Fruit fly (Drosophila melanogaster): ENCODE data around the gene tctn.

tctn gene

dm6 chr2L:6090786-6091716 lies 39.4 kb downstream of the tctn start, which contains the start of gene CG45075 (continued):
- TF ChIP-seq CG5180 (GFP tag; optimal IDR thresholded peaks at IDR 0.05) (peak; percentile 94), HLHmδ (GFP tag; optimal IDR thresholded peaks at IDR 0.05) (peak; percentile 74), Oaz (GFP tag; IDR thresholded peaks at IDR 0.05) (no peak), insv (GFP tag; optimal IDR thresholded peaks at IDR 0.05) (peak in 1 of 2 experiments; percentile 93), gcm (GFP tag; optimal IDR thresholded peaks at IDR 0.05) (peak; percentile 60), CG10979 (tag; optimal IDR thresholded peaks at IDR 0.05) (peak; percentile 26), abd-A (tag; optimal IDR thresholded peaks at IDR 0.05) (peak; percentile 1), tna (GFP tag; IDR thresholded peaks at IDR 0.05; ENCODE audit: partially characterized antibody) (no peak), ewg (GFP tag; optimal IDR thresholded peaks at IDR 0.05) (peak; percentile 17), sens (GFP tag) (peak; percentile 54), seq (GFP tag; IDR thresholded peaks at IDR 0.05) (0 out of 2 replicates have a peak, but pooled peaks have one; percentile 25), fu2 (GFP tag; optimal IDR thresholded peaks at IDR 0.05) (no peak), CG34422 (GFP tag; IDR thresholded peaks at IDR 0.05) (0 out of 3 replicates have a peak, but pooled peaks have one; percentile 37), CG6654 (GFP tag; optimal IDR thresholded peaks at IDR 0.05) (no peak), bigmax (GFP tag; optimal IDR thresholded peaks at IDR 0.05) (no peak), Opbp (GFP tag; IDR thresholded peaks at IDR 0.05; ENCODE audit: partially characterized antibody) (peak; percentile 18; the same call in 1 of the 3 replicates), Jarid2 (GFP tag; optimal IDR thresholded peaks at IDR 0.05) (peak; percentile 79), CG16863 (GFP tag; optimal IDR thresholded peaks at IDR 0.05) (no peak), CG2199 (GFP tag; IDR thresholded peaks at IDR 0.05) (0 out of 3 replicates have a peak, but pooled peaks have one; percentile 11), CG3847 (GFP tag; IDR thresholded peaks at IDR 0.05) (no peak), cg (GFP tag; optimal IDR thresholded peaks at IDR 0.05) (peak; percentile 76), CG15601 (tag; optimal IDR thresholded peaks at IDR 0.05) (peak; percentile 30), CG5953 (GFP tag; IDR thresholded peaks at IDR 0.05) (0 out of 2 replicates have a peak, but pooled peaks have one; percentile 24), Pdp1 (GFP tag; optimal IDR thresholded peaks at IDR 0.05) (peak in 1 of 2 experiments; percentile 37), mam (GFP tag; optimal IDR thresholded peaks at IDR 0.05) (no peak), CG10267 (tag; optimal IDR thresholded peaks at IDR 0.05) (peak; percentile 10), fd64A (GFP tag; optimal IDR thresholded peaks at IDR 0.05) (peak; percentile 1), scrt (GFP tag; optimal IDR thresholded peaks at IDR 0.05) (peak; percentile 19), Atf-2 (GFP tag; optimal IDR thresholded peaks at IDR 0.05) (no peak), CG42726 (GFP tag; IDR thresholded peaks at IDR 0.05; ENCODE audit: partially characterized antibody) (0 out of 2 replicates have a peak, but pooled peaks have one; percentile 51), Med (GFP tag) (peak; percentile 11)

DNA sequence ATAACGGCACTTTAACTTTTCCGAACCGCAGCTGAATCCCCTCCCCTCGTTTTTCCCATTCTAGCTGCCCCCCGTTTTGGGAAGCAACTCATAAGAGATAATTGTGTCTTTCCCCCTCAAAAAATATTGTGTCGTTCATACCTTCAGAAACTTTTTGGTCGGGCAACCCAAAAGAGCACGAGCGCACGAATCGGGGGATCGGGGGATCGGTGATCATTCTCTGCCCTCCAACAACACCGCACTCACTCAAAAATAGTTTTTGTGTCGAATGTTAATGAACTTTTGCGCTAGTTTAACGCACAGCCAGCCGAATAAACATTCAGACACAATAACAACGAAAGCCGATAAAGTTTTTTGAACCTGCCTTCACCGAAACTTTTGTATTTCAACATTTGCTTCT lies 40.1 kb downstream of the tctn start:
- TF ChIP-seq gcm2 (GFP tag; optimal IDR thresholded peaks at IDR 0.05): no peak
- peak; percentile 69 for TF ChIP-seq Blimp-1 (GFP tag; optimal IDR thresholded peaks at IDR 0.05)
- peak; percentile 16; the same call in 1 of the 2 replicates for TF ChIP-seq Bgb (GFP tag; IDR thresholded peaks at IDR 0.05; ENCODE audit: partially characterized antibody)
- TF ChIP-seq chinmo (GFP tag; IDR thresholded peaks at IDR 0.05; ENCODE audit: partially characterized antibody): peak; percentile 86; the same call in 2 of the 4 replicates
- peak; percentile 56; the same call in 1 of the 2 replicates for TF ChIP-seq CG42726 (GFP tag; IDR thresholded peaks at IDR 0.05; ENCODE audit: partially characterized antibody)
- TF ChIP-seq chm (GFP tag; IDR thresholded peaks at IDR 0.05): 0 out of 2 replicates have a peak, but pooled peaks have one; percentile 27
- TF ChIP-seq Adf1 (GFP tag; IDR thresholded peaks at IDR 0.05): peak; percentile 59; the same call in 1 of the 2 replicates
- no peak for TF ChIP-seq CG12744 (GFP tag; optimal IDR thresholded peaks at IDR 0.05)
- peak; percentile 19; the same call in 1 of the 2 replicates for TF ChIP-seq vvl (GFP tag; IDR thresholded peaks at IDR 0.05)
- peak; percentile 64 for TF ChIP-seq mirr (GFP tag; optimal IDR thresholded peaks at IDR 0.05)
- TF ChIP-seq jigr1 (GFP tag; IDR thresholded peaks at IDR 0.05): no peak
- TF ChIP-seq kni (GFP tag; optimal IDR thresholded peaks at IDR 0.05): peak; percentile 87
- 0 out of 3 replicates have a peak, but pooled peaks have one; percentile 41 for TF ChIP-seq CG2199 (GFP tag; IDR thresholded peaks at IDR 0.05)
- peak; percentile 26 for TF ChIP-seq CG2678 (tag; optimal IDR thresholded peaks at IDR 0.05)
- TF ChIP-seq onecut (GFP tag; IDR thresholded peaks at IDR 0.05): 0 out of 2 replicates have a peak, but pooled peaks have one; percentile 2
- no peak for TF ChIP-seq bab2 (GFP tag; optimal IDR thresholded peaks at IDR 0.05)
- TF ChIP-seq Dbx (GFP tag; IDR thresholded peaks at IDR 0.05): no peak
- peak; percentile 75 for TF ChIP-seq abd-A (tag; optimal IDR thresholded peaks at IDR 0.05)
- no peak for TF ChIP-seq pnt (GFP tag; optimal IDR thresholded peaks at IDR 0.05)

Data from whole organism, embryonic.